Fruit fly (Drosophila melanogaster) whole organism, embryonic: ENCODE results near the gene Ugt36F1.

Source experiments
- Atf-2 ChIP-seq: fragments of 200-800 bp; sonication (Bioruptor generic); optimal IDR thresholded peaks from 2 replicates; lab custom pipeline; 2016; ENCODE audit warnings: missing biosample characterization, missing genetic modification characterization
- CG10959 ChIP-seq: fragments of 200-800 bp; sonication (Bioruptor generic); IDR thresholded peaks from 2 replicates; pipeline ENCODE4 v1.3.6; 2022; ENCODE audit warnings: missing biosample characterization, missing genetic modification characterization
- CG12071 ChIP-seq: fragments of 200-800 bp; sonication (Bioruptor generic); optimal IDR thresholded peaks from 3 replicates; lab custom pipeline; 2018; ENCODE audit warnings: missing biosample characterization, mild to moderate bottlenecking, missing genetic modification characterization
- CG12744 ChIP-seq: fragments of 200-800 bp; sonication (Bioruptor generic); optimal IDR thresholded peaks from 2 replicates; lab custom pipeline; 2016; ENCODE audit warnings: missing biosample characterization, missing genetic modification characterization
- CG1792 ChIP-seq: fragments of 200-800 bp; sonication (Bioruptor generic); optimal IDR thresholded peaks from 2 replicates; lab custom pipeline; 2016; ENCODE audit warnings: missing biosample characterization, missing genetic modification characterization
- CG2199 ChIP-seq: fragments of 200-800 bp; sonication (Bioruptor generic); IDR thresholded peaks from 3 replicates; pipeline ENCODE4 v1.3.6; 2022; ENCODE audit warnings: missing biosample characterization, missing genetic modification characterization
- CG2889 ChIP-seq: fragments of 200-800 bp; sonication (Bioruptor generic); IDR thresholded peaks from 3 replicates; pipeline ENCODE4 v1.3.6; 2022; ENCODE audit warnings: missing biosample characterization, missing genetic modification characterization
- CG30020 ChIP-seq: fragments of 200-800 bp; optimal IDR thresholded peaks from 2 replicates; lab custom pipeline; 2019; ENCODE audit warnings: missing biosample characterization, mild to moderate bottlenecking, missing genetic modification characterization, moderate library complexity
- CG34224 ChIP-seq: fragments of 200-800 bp; sonication (Bioruptor generic); IDR thresholded peaks from 3 replicates; pipeline ENCODE4 v1.3.6; 2022; ENCODE audit warnings: missing biosample characterization, missing genetic modification characterization; ENCODE audit not compliant: partially characterized antibody
- CG4282 ChIP-seq: fragments of 200-800 bp; sonication (Bioruptor generic); optimal IDR thresholded peaks from 2 replicates; lab custom pipeline; 2016; ENCODE audit warnings: missing biosample characterization, missing genetic modification characterization
- CG4360 ChIP-seq: fragments of 200-800 bp; sonication (Bioruptor generic); IDR thresholded peaks from 2 replicates; pipeline ENCODE4 v1.3.6; 2022; ENCODE audit warnings: missing biosample characterization, missing genetic modification characterization
- CG43689 ChIP-seq: fragments of 200-800 bp; sonication (Bioruptor generic); IDR thresholded peaks from 2 replicates; pipeline ENCODE4 v1.3.6; 2022; ENCODE audit warnings: missing biosample characterization, missing genetic modification characterization
- Camta ChIP-seq: fragments of 200-800 bp; sonication (Bioruptor generic); optimal IDR thresholded peaks from 2 replicates; lab custom pipeline; 2016; ENCODE audit warnings: missing biosample characterization, missing genetic modification characterization
- Dbx ChIP-seq: fragments of 200-800 bp; sonication (Bioruptor generic); IDR thresholded peaks from 3 replicates; pipeline ENCODE4 v1.3.6; 2022; ENCODE audit warnings: missing biosample characterization, missing genetic modification characterization
- Deaf1 ChIP-seq: fragments of 200-800 bp; optimal IDR thresholded peaks from 3 replicates; lab custom pipeline; 2019; ENCODE audit warnings: missing biosample characterization, mild to moderate bottlenecking, missing genetic modification characterization, moderate library complexity
- Dek ChIP-seq: fragments of 200-800 bp; sonication (Bioruptor generic); optimal IDR thresholded peaks from 3 replicates; lab custom pipeline; 2019; ENCODE audit warnings: missing biosample characterization, mild to moderate bottlenecking, missing genetic modification characterization, moderate library complexity
- Dll ChIP-seq: fragments of 200-800 bp; sonication (Bioruptor generic); IDR thresholded peaks from 4 replicates; pipeline ENCODE4 v1.3.6; 2022; ENCODE audit warnings: missing biosample characterization, missing genetic modification characterization; ENCODE audit not compliant: partially characterized antibody
- Elba2 ChIP-seq: fragments of 200-800 bp; sonication (Bioruptor generic); optimal IDR thresholded peaks from 3 replicates; lab custom pipeline; 2016; ENCODE audit warnings: missing biosample characterization, missing genetic modification characterization
- Fer1 ChIP-seq: fragments of 200-800 bp; sonication (Bioruptor generic); optimal IDR thresholded peaks from 2 replicates; lab custom pipeline; 2017; ENCODE audit warnings: missing biosample characterization, mild to moderate bottlenecking, missing genetic modification characterization
- GATAe ChIP-seq: fragments of 200-800 bp; sonication (Bioruptor generic); conservative IDR thresholded peaks from 2 replicates; pipeline ENCODE4 v1.3.6; 2022; ENCODE audit warnings: missing biosample characterization, missing genetic modification characterization
- Hey ChIP-seq: fragments of 200-800 bp; sonication (Bioruptor generic); optimal IDR thresholded peaks from 3 replicates; lab custom pipeline; 2018; ENCODE audit warnings: missing biosample characterization, mild to moderate bottlenecking, missing genetic modification characterization
- HmgZ ChIP-seq: fragments of 200-800 bp; sonication (Bioruptor generic); optimal IDR thresholded peaks from 2 replicates; lab custom pipeline; 2018; ENCODE audit warnings: missing biosample characterization, mild to moderate bottlenecking, missing genetic modification characterization
- Lim3 ChIP-seq: fragments of 200-800 bp; sonication (Bioruptor generic); IDR thresholded peaks from 2 replicates; pipeline ENCODE4 v1.3.6; 2022; ENCODE audit warnings: missing biosample characterization, missing genetic modification characterization
- NC2β ChIP-seq: fragments of 200-800 bp; sonication (Bioruptor generic); optimal IDR thresholded peaks from 2 replicates; lab custom pipeline; 2016; ENCODE audit warnings: missing biosample characterization, missing genetic modification characterization
- Nf-YA ChIP-seq: fragments of 200-800 bp; sonication (Bioruptor generic); IDR thresholded peaks from 2 replicates; pipeline ENCODE4 v1.3.6; 2022; ENCODE audit warnings: missing biosample characterization, missing genetic modification characterization
- Nf-YB ChIP-seq: fragments of 200-800 bp; sonication (Bioruptor generic); optimal IDR thresholded peaks from 3 replicates; lab custom pipeline; 2019; ENCODE audit warnings: missing biosample characterization, mild to moderate bottlenecking, missing genetic modification characterization, moderate library complexity
- Nf-YC ChIP-seq: fragments of 200-800 bp; optimal IDR thresholded peaks from 3 replicates; lab custom pipeline; 2019; ENCODE audit warnings: missing biosample characterization, mild to moderate bottlenecking, missing genetic modification characterization, moderate library complexity
- NfI ChIP-seq: fragments of 200-800 bp; sonication (Bioruptor generic); optimal IDR thresholded peaks from 3 replicates; lab custom pipeline; 2018; ENCODE audit warnings: missing biosample characterization, mild to moderate bottlenecking, missing genetic modification characterization, moderate library complexity
- Opbp ChIP-seq: fragments of 200-800 bp; sonication (Bioruptor generic); IDR thresholded peaks from 3 replicates; pipeline ENCODE4 v1.3.6; 2022; ENCODE audit warnings: missing biosample characterization, missing genetic modification characterization; ENCODE audit not compliant: partially characterized antibody
- Ravus ChIP-seq: fragments of 200-800 bp; sonication (Bioruptor generic); IDR thresholded peaks from 2 replicates; pipeline ENCODE4 v1.3.6; 2022; ENCODE audit warnings: missing biosample characterization, missing genetic modification characterization
- ap ChIP-seq: fragments of 200-800 bp; sonication (Bioruptor generic); IDR thresholded peaks from 2 replicates; pipeline ENCODE4 v1.3.6; 2022; ENCODE audit warnings: missing biosample characterization, missing genetic modification characterization
- cg ChIP-seq: fragments of 200-800 bp; sonication (Bioruptor generic); optimal IDR thresholded peaks from 3 replicates; lab custom pipeline; 2019; ENCODE audit warnings: missing biosample characterization, mild to moderate bottlenecking, missing genetic modification characterization, moderate library complexity
- crol ChIP-seq: fragments of 200-800 bp; sonication (Bioruptor generic); IDR thresholded peaks from 2 replicates; pipeline ENCODE4 v1.3.6; 2022; ENCODE audit warnings: missing biosample characterization, missing genetic modification characterization
- ewg ChIP-seq: fragments of 200-800 bp; sonication (Bioruptor generic); optimal IDR thresholded peaks from 3 replicates; lab custom pipeline; 2017; ENCODE audit warnings: mild to moderate bottlenecking, missing biosample characterization, missing genetic modification reagents, missing genetic modification characterization
- fd102C ChIP-seq: fragments of 200-800 bp; sonication (Bioruptor generic); optimal IDR thresholded peaks from 2 replicates; lab custom pipeline; 2018; ENCODE audit warnings: missing biosample characterization, mild to moderate bottlenecking, missing genetic modification characterization, moderate library complexity
- grn ChIP-seq: fragments of 200-800 bp; sonication (Bioruptor generic); optimal IDR thresholded peaks from 3 replicates; lab custom pipeline; 2017; ENCODE audit warnings: missing biosample characterization, missing genetic modification characterization
- ham ChIP-seq: fragments of 200-800 bp; sonication (Bioruptor generic); IDR thresholded peaks from 2 replicates; pipeline ENCODE4 v1.3.6; 2022; ENCODE audit warnings: missing biosample characterization, missing genetic modification characterization
- lbe ChIP-seq: fragments of 200-800 bp; sonication (Bioruptor generic); optimal IDR thresholded peaks from 2 replicates; lab custom pipeline; 2016; ENCODE audit warnings: missing biosample characterization, mild to moderate bottlenecking, missing genetic modification characterization
- lmd ChIP-seq: fragments of 200-800 bp; sonication (Bioruptor generic); IDR thresholded peaks from 2 replicates; pipeline ENCODE4 v1.3.6; 2022; ENCODE audit warnings: missing biosample characterization, missing genetic modification characterization
- peb ChIP-seq: fragments of 200-800 bp; sonication (Bioruptor generic); IDR thresholded peaks from 2 replicates; pipeline ENCODE4 v1.3.6; 2022; ENCODE audit warnings: missing biosample characterization, missing genetic modification characterization
- psq ChIP-seq: fragments of 200-800 bp; sonication (Bioruptor generic); optimal IDR thresholded peaks from 2 replicates; lab custom pipeline; 2017; ENCODE audit warnings: missing biosample characterization, missing genetic modification characterization
- seq ChIP-seq: fragments of 200-800 bp; sonication (Bioruptor generic); IDR thresholded peaks from 2 replicates; pipeline ENCODE4 v1.3.6; 2022; ENCODE audit warnings: missing biosample characterization, missing genetic modification characterization
- sr ChIP-seq: fragments of 200-800 bp; sonication (Bioruptor generic); IDR thresholded peaks from 3 replicates; pipeline ENCODE4 v1.3.6; 2022; ENCODE audit warnings: missing biosample characterization, missing genetic modification characterization
- twi ChIP-seq: fragments of 200-800 bp; optimal IDR thresholded peaks from 2 replicates; lab custom pipeline; 2019; ENCODE audit warnings: missing biosample characterization, mild to moderate bottlenecking, missing genetic modification characterization, moderate library complexity
- yki ChIP-seq: fragments of >200 bp; optimal IDR thresholded peaks from 3 replicates; lab custom pipeline; 2018
- zen ChIP-seq: fragments of 200-800 bp; sonication (Bioruptor generic); optimal IDR thresholded peaks from 3 replicates; lab custom pipeline; 2018; ENCODE audit warnings: missing biosample characterization, mild to moderate bottlenecking, missing genetic modification characterization, moderate library complexity
- zen2 ChIP-seq: fragments of 200-800 bp; sonication (Bioruptor generic); IDR thresholded peaks from 3 replicates; pipeline ENCODE4 v1.3.6; 2022; ENCODE audit warnings: missing biosample characterization, missing genetic modification characterization; ENCODE audit not compliant: partially characterized antibody
- zfh2 ChIP-seq: fragments of 200-800 bp; sonication (Bioruptor generic); optimal IDR thresholded peaks from 2 replicates; lab custom pipeline; 2016; ENCODE audit warnings: missing biosample characterization, missing genetic modification characterization

The Ugt36F1 gene

dm6 chr2L:18792806-18793205 lies 26.3 kb upstream of the Ugt36F1 start, which contains the start of gene ham:
Gene ham, minus strand, starts transcription at chr2L:18792906.
- TF ChIP-seq Dek (tag; lab: Kevin White, UChicago), result no peak
- TF ChIP-seq, all 482 proteins: peak for 0

- TF ChIP-seq Nf-YC (peak; percentile 58), Ravus (GFP tag; lab: Robert Waterston, UW) (no peak), Nf-YB (peak; percentile 85)
Observed at dm6 chr2L:18793243-18793642, 25.9 kb upstream of the Ugt36F1 start.

- TF ChIP-seq CG2199 (GFP tag; lab: Robert Waterston, UW) (no peak), zen2 (GFP tag; lab: Robert Waterston, UW) (0 out of 3 replicates have a peak, but pooled peaks have one; percentile 14), CG43689 (no peak), CG10959 (GFP tag; lab: Robert Waterston, UW) (no peak), zfh2 (GFP tag; lab: Kevin White, UChicago) (no peak), CG30020 (tag; lab: Kevin White, UChicago) (no peak), CG1792 (no peak), zen (tag; lab: Kevin White, UChicago) (no peak), CG12744 (GFP tag; lab: Kevin White, UChicago) (no peak), seq (GFP tag; lab: Robert Waterston, UW) (peak; percentile 61; the same call in 1 of the 2 replicates), Dbx (GFP tag; lab: Robert Waterston, UW) (no peak), CG34224 (peak; percentile 40; the same call in 2 of the 3 replicates), Dll (GFP tag; lab: Robert Waterston, UW) (peak; percentile 54; the same call in 2 of the 4 replicates), fd102C (GFP tag; lab: Kevin White, UChicago) (no peak), Deaf1 (tag; lab: Kevin White, UChicago) (peak; percentile 78), crol (GFP tag; lab: Robert Waterston, UW) (peak; percentile 85), yki (lab: Kevin White, UChicago) (peak; percentile 2), CG4282 (GFP tag; lab: Kevin White, UChicago) (no peak), Hey (tag; lab: Kevin White, UChicago) (no peak), Elba2 (GFP tag; lab: Kevin White, UChicago) (no peak), lbe (GFP tag; lab: Kevin White, UChicago) (no peak), psq (GFP tag; lab: Kevin White, UChicago) (no peak), HmgZ (tag; lab: Kevin White, UChicago) (no peak), grn (GFP tag; lab: Kevin White, UChicago) (peak; percentile 91), Lim3 (GFP tag; lab: Robert Waterston, UW) (no peak), Atf-2 (GFP tag; lab: Kevin White, UChicago) (no peak), cg (GFP tag; lab: Kevin White, UChicago) (peak; percentile 89), NfI (GFP tag; lab: Kevin White, UChicago) (no peak), CG4360 (GFP tag; lab: Robert Waterston, UW) (peak; percentile 60), CG2889 (GFP tag; lab: Robert Waterston, UW) (no peak), ewg (peak; percentile 79), ham (GFP tag; lab: Robert Waterston, UW) (peak; percentile 45; the same call in 1 of the 2 replicates), lmd (no peak), peb (GFP tag; lab: Robert Waterston, UW) (no peak), ap (GFP tag; lab: Robert Waterston, UW) (no peak), Opbp (GFP tag; lab: Robert Waterston, UW) (no peak), twi (no peak), sr (peak; percentile 67; the same call in 2 of the 3 replicates), Nf-YB (peak; percentile 99), NC2β (no peak), Camta (GFP tag; lab: Kevin White, UChicago) (no peak), Nf-YA (GFP tag; lab: Robert Waterston, UW) (peak; percentile 83), CG12071 (GFP tag; lab: Kevin White, UChicago) (peak; percentile 23), Fer1 (GFP tag; lab: Kevin White, UChicago) (no peak), GATAe (GFP tag; lab: Robert Waterston, UW) (peak; percentile 73)
Observed at dm6 chr2L:18795917-18796402, 23.2 kb upstream of the Ugt36F1 start.
